Worm (Caenorhabditis elegans) whole organism, L3 larva: ENCODE data around the gene R01H2.1.

Experiments used
- R02D3.7 ChIP-seq: fragments of 150-350 bp; optimal IDR thresholded peaks from 2 replicates; lab custom pipeline; 2014; ENCODE audit warnings: missing biosample characterization, missing genetic modification characterization
- ZK546.5 ChIP-seq: sonication (generic microtip); optimal IDR thresholded peaks from 2 replicates; lab custom pipeline; 2017; ENCODE audit warnings: missing biosample characterization, missing genetic modification characterization
- aly-2 ChIP-seq: fragments of 150-350 bp; optimal IDR thresholded peaks from 2 replicates; lab custom pipeline; 2014; ENCODE audit warnings: missing biosample characterization, missing genetic modification characterization
- ama-1 ChIP-seq: fragments of 150-350 bp; optimal IDR thresholded peaks from 2 replicates; lab custom pipeline; 2018
- ceh-16 ChIP-seq: sonication (generic microtip); optimal IDR thresholded peaks from 2 replicates; lab custom pipeline; 2017; ENCODE audit warnings: missing biosample characterization, missing genetic modification characterization
- ceh-28 ChIP-seq: fragments of 150-350 bp; optimal IDR thresholded peaks from 2 replicates; lab custom pipeline; 2014; ENCODE audit warnings: missing biosample characterization, missing genetic modification reagents, missing genetic modification characterization
- ceh-9 ChIP-seq: sonication (generic microtip); optimal IDR thresholded peaks from 2 replicates; lab custom pipeline; 2018; ENCODE audit warnings: missing biosample characterization, missing genetic modification characterization
- daf-12 ChIP-seq: fragments of 150-350 bp; optimal IDR thresholded peaks from 2 replicates; lab custom pipeline; 2014; ENCODE audit warnings: missing biosample characterization, missing genetic modification reagents, missing genetic modification characterization
- egl-5 ChIP-seq: fragments of 150-350 bp; optimal IDR thresholded peaks from 2 replicates; lab custom pipeline; 2017; ENCODE audit warnings: missing biosample characterization, missing genetic modification reagents, missing genetic modification characterization, inconsistent platforms
- elt-1 ChIP-seq: fragments of 150-350 bp; optimal IDR thresholded peaks from 2 replicates; lab custom pipeline; 2014; ENCODE audit warnings: missing biosample characterization, missing genetic modification characterization
- elt-2 ChIP-seq: sonication (generic microtip); optimal IDR thresholded peaks from 2 replicates; lab custom pipeline; 2016; ENCODE audit warnings: missing genetic modification reagents, mild to moderate bottlenecking, missing genetic modification characterization, missing compliant biosample characterization
- elt-3 ChIP-seq, 3 experiments: fragments of 150-350 bp in 1 of 3; sonication (generic microtip) in 2 of 3; optimal IDR thresholded peaks; 2 replicates in 2 of 3; 4 replicates in 1 of 3; lab custom pipeline; 2014 to 2017; ENCODE audit warnings: missing biosample characterization in 3 of 3, missing genetic modification characterization in 3 of 3
- eor-1 ChIP-seq, 2 experiments: fragments of 150-350 bp; optimal IDR thresholded peaks; 2 replicates each; lab custom pipeline; 2014 to 2018; ENCODE audit warnings: missing biosample characterization in 2 of 2, missing genetic modification characterization in 2 of 2
- fkh-10 ChIP-seq: sonication (generic microtip); optimal IDR thresholded peaks from 2 replicates; lab custom pipeline; 2017; ENCODE audit warnings: missing biosample characterization, missing genetic modification reagents, missing genetic modification characterization
- fkh-2 ChIP-seq: fragments of 150-350 bp; optimal IDR thresholded peaks from 2 replicates; lab custom pipeline; 2014; ENCODE audit warnings: missing biosample characterization, missing genetic modification reagents, missing genetic modification characterization
- fos-1 ChIP-seq: fragments of 150-350 bp; optimal IDR thresholded peaks from 2 replicates; lab custom pipeline; 2014; ENCODE audit warnings: missing biosample characterization, missing genetic modification characterization
- hmg-11 ChIP-seq: sonication (generic microtip); optimal IDR thresholded peaks from 2 replicates; lab custom pipeline; 2016; ENCODE audit warnings: missing genetic modification characterization, missing compliant biosample characterization
- jun-1 ChIP-seq: fragments of 150-350 bp; optimal IDR thresholded peaks from 2 replicates; lab custom pipeline; 2014; ENCODE audit warnings: missing biosample characterization, missing genetic modification reagents, missing genetic modification characterization
- lin-15B ChIP-seq: fragments of 150-350 bp; optimal IDR thresholded peaks from 2 replicates; lab custom pipeline; 2014; ENCODE audit warnings: missing biosample characterization, missing genetic modification characterization
- lin-39 ChIP-seq: fragments of 150-350 bp; optimal IDR thresholded peaks from 2 replicates; lab custom pipeline; 2018; ENCODE audit warnings: missing biosample characterization, missing genetic modification reagents, missing genetic modification characterization
- lsy-12 ChIP-seq: sonication (generic microtip); optimal IDR thresholded peaks from 2 replicates; lab custom pipeline; 2016; ENCODE audit warnings: mild to moderate bottlenecking, missing genetic modification characterization, missing compliant biosample characterization
- mml-1 ChIP-seq: fragments of 150-350 bp; sonication (generic microtip); optimal IDR thresholded peaks from 3 replicates; lab custom pipeline; 2014; ENCODE audit warnings: missing biosample characterization, missing genetic modification characterization
- nfya-1 ChIP-seq: sonication (generic microtip); optimal IDR thresholded peaks from 2 replicates; lab custom pipeline; 2017; ENCODE audit warnings: missing genetic modification characterization, mild to moderate bottlenecking, missing compliant biosample characterization, antibody characterized with exemption, moderate library complexity; ENCODE audit not compliant: insufficient read depth
- nhr-11 ChIP-seq: fragments of 150-350 bp; optimal IDR thresholded peaks from 2 replicates; lab custom pipeline; 2014; ENCODE audit warnings: missing biosample characterization, missing genetic modification characterization
- nhr-12 ChIP-seq: fragments of 150-350 bp; optimal IDR thresholded peaks from 2 replicates; lab custom pipeline; 2014; ENCODE audit warnings: missing biosample characterization, missing genetic modification characterization
- nhr-23 ChIP-seq: fragments of 150-350 bp; optimal IDR thresholded peaks from 2 replicates; lab custom pipeline; 2014; ENCODE audit warnings: missing biosample characterization, missing genetic modification reagents, missing genetic modification characterization
- nhr-237 ChIP-seq: fragments of 150-350 bp; optimal IDR thresholded peaks from 2 replicates; lab custom pipeline; 2014; ENCODE audit warnings: missing biosample characterization, missing genetic modification characterization
- nhr-25 ChIP-seq: sonication (generic microtip); optimal IDR thresholded peaks from 2 replicates; lab custom pipeline; 2017; ENCODE audit warnings: missing biosample characterization, missing genetic modification characterization
- nhr-28 ChIP-seq: fragments of 150-350 bp; optimal IDR thresholded peaks from 2 replicates; lab custom pipeline; 2014; ENCODE audit warnings: missing biosample characterization, missing genetic modification characterization
- nhr-43 ChIP-seq: sonication (generic microtip); optimal IDR thresholded peaks from 2 replicates; lab custom pipeline; 2016; ENCODE audit warnings: mild to moderate bottlenecking, missing genetic modification characterization, missing compliant biosample characterization; ENCODE audit not compliant: poor library complexity, severe bottlenecking
- nhr-76 ChIP-seq: fragments of 150-350 bp; sonication (generic microtip); optimal IDR thresholded peaks from 5 replicates; lab custom pipeline; 2014; ENCODE audit warnings: missing biosample characterization, missing genetic modification characterization
- nhr-77 ChIP-seq: fragments of 150-350 bp; optimal IDR thresholded peaks from 2 replicates; lab custom pipeline; 2014; ENCODE audit warnings: missing biosample characterization, missing genetic modification characterization
- pha-4 ChIP-seq: fragments of 150-350 bp; optimal IDR thresholded peaks from 2 replicates; lab custom pipeline; 2014; ENCODE audit warnings: missing biosample characterization, missing genetic modification reagents, missing genetic modification characterization
- pqm-1 ChIP-seq: fragments of 150-350 bp; optimal IDR thresholded peaks from 2 replicates; lab custom pipeline; 2017; ENCODE audit warnings: missing biosample characterization, missing genetic modification characterization, inconsistent platforms
- sea-2 ChIP-seq: fragments of 150-350 bp; sonication (generic microtip); optimal IDR thresholded peaks from 4 replicates; lab custom pipeline; 2014; ENCODE audit warnings: missing biosample characterization, missing genetic modification reagents, missing genetic modification characterization
- skn-1 ChIP-seq: fragments of 150-350 bp; optimal IDR thresholded peaks from 2 replicates; lab custom pipeline; 2014; ENCODE audit warnings: missing biosample characterization, missing genetic modification characterization
- tbx-2 ChIP-seq: sonication (generic microtip); optimal IDR thresholded peaks from 2 replicates; lab custom pipeline; 2016; ENCODE audit warnings: mild to moderate bottlenecking, missing genetic modification characterization, missing compliant biosample characterization
- unc-39 ChIP-seq: sonication (generic microtip); optimal IDR thresholded peaks from 4 replicates; lab custom pipeline; 2017; ENCODE audit warnings: missing biosample characterization, missing genetic modification characterization
- unc-62 ChIP-seq: fragments of 150-350 bp; sonication (generic microtip); optimal IDR thresholded peaks from 4 replicates; lab custom pipeline; 2014; ENCODE audit warnings: missing biosample characterization, missing genetic modification reagents, missing genetic modification characterization
- zag-1 ChIP-seq: fragments of 150-350 bp; optimal IDR thresholded peaks from 2 replicates; lab custom pipeline; 2014; ENCODE audit warnings: missing biosample characterization, missing genetic modification characterization
- ztf-11 ChIP-seq: fragments of 150-350 bp; optimal IDR thresholded peaks from 2 replicates; lab custom pipeline; 2014; ENCODE audit warnings: missing biosample characterization, missing genetic modification characterization
- ztf-4 ChIP-seq: fragments of 150-350 bp; optimal IDR thresholded peaks from 2 replicates; lab custom pipeline; 2014; ENCODE audit warnings: missing biosample characterization, missing genetic modification characterization

The R01H2.1 gene

ce11 chrIII:7062580-7062979, at the start of gene R01H2.1:
R01H2.1 (plus strand) TSS chrIII:7062880.
- TF ChIP-seq ceh-9 (tag; lab: Kevin White, UChicago) (no peak), skn-1 (no peak), fkh-2 (no peak), elt-2 (no peak), elt-3 (tag; optimal IDR thresholded peaks at IDR 0.05; lab: Kevin White, UChicago) (no peak), nhr-25 (tag; lab: Kevin White, UChicago) (no peak), lin-15B (no peak), elt-1 (tag; lab: Kevin White, UChicago) (no peak), tbx-2 (tag; lab: Kevin White, UChicago) (no peak), nhr-76 (tag; lab: Kevin White, UChicago) (no peak), nfya-1 (tag; lab: Kevin White, UChicago) (no peak), sea-2 (no peak), nhr-43 (tag; lab: Kevin White, UChicago) (no peak), egl-5 (tag; lab: Kevin White, UChicago) (no peak), nhr-237 (tag; lab: Kevin White, UChicago) (no peak), ceh-16 (tag; lab: Kevin White, UChicago) (no peak), daf-12 (no peak), nhr-77 (no peak), fkh-10 (GFP tag; lab: Kevin White, UChicago) (no peak)

- TF ChIP-seq fkh-2 (no peak), mml-1 (no peak), nhr-237 (tag; lab: Kevin White, UChicago) (no peak), skn-1 (no peak), lsy-12 (no peak), lin-15B (no peak), unc-39 (tag; lab: Kevin White, UChicago) (no peak), ztf-4 (tag; lab: Kevin White, UChicago) (no peak), fos-1 (tag; lab: Kevin White, UChicago) (no peak), elt-2 (no peak), tbx-2 (tag; lab: Kevin White, UChicago) (no peak), pqm-1 (no peak), pha-4 (tag; lab: Kevin White, UChicago) (no peak), nhr-43 (tag; lab: Kevin White, UChicago) (no peak)
- TF ChIP-seq, all 47 proteins: peak for 0
Observed at ce11 chrIII:7013764-7014163, 48.9 kb upstream of the R01H2.1 start.

ce11 chrIII:7019724-7020123, 43.0 kb upstream of the R01H2.1 start:
- no peak for TF ChIP-seq nhr-43 (tag; lab: Kevin White, UChicago)
- TF ChIP-seq pqm-1: no peak
- TF ChIP-seq nhr-28 (tag; lab: Kevin White, UChicago): no peak

ce11 chrIII:7020500-7020899, 42.2 kb upstream of the R01H2.1 start, which contains the start of gene col-8:
col-8 (minus strand) TSS chrIII:7020600.
- TF ChIP-seq nhr-11 (tag; lab: Kevin White, UChicago) (no peak), fkh-10 (GFP tag; lab: Kevin White, UChicago) (no peak)

ce11 chrIII:7021156-7021637, 41.5 kb upstream of the R01H2.1 start, which contains the start of gene rfl-1:
rfl-1 (plus strand) TSS chrIII:7021206.
- TF ChIP-seq nhr-77 (no peak), fos-1 (tag; lab: Kevin White, UChicago) (no peak), egl-5 (tag; lab: Kevin White, UChicago) (peak; percentile 66), lin-15B (peak; percentile 80), nhr-23 (tag; lab: Kevin White, UChicago) (no peak), skn-1 (peak; percentile 70), elt-2 (peak; percentile 12), jun-1 (tag; lab: Kevin White, UChicago) (no peak), ztf-11 (tag; lab: Kevin White, UChicago) (no peak), nhr-237 (tag; lab: Kevin White, UChicago) (no peak), pqm-1 (peak; percentile 32), R02D3.7 (tag; lab: Kevin White, UChicago) (peak; percentile 94), fkh-2 (no peak), ceh-16 (tag; lab: Kevin White, UChicago) (no peak), nhr-11 (tag; lab: Kevin White, UChicago) (no peak), zag-1 (tag; lab: Kevin White, UChicago) (no peak), eor-1 (tag; optimal IDR thresholded peaks at IDR 0.05; lab: Kevin White, UChicago) (no peak), elt-3 (tag; optimal IDR thresholded peaks at IDR 0.05; lab: Kevin White, UChicago) (no peak), unc-62 (no peak), hmg-11 (tag; lab: Kevin White, UChicago) (peak; percentile 28), elt-1 (tag; lab: Kevin White, UChicago) (no peak), nhr-12 (tag; lab: Kevin White, UChicago) (no peak), ZK546.5 (no peak), aly-2 (tag; lab: Kevin White, UChicago) (no peak), ceh-28 (tag; lab: Kevin White, UChicago) (peak; percentile 44), nhr-25 (tag; lab: Kevin White, UChicago) (peak; percentile 23), ceh-9 (tag; lab: Kevin White, UChicago) (no peak), pha-4 (tag; lab: Kevin White, UChicago) (peak; percentile 78), ama-1 (lab: Kevin White, UChicago) (no peak), lin-39 (peak; percentile 81), nfya-1 (tag; lab: Kevin White, UChicago) (peak; percentile 68)
